Fruit fly (Drosophila melanogaster): Measurements from ENCODE around the gene JMJD5.

The JMJD5 gene

DNA sequence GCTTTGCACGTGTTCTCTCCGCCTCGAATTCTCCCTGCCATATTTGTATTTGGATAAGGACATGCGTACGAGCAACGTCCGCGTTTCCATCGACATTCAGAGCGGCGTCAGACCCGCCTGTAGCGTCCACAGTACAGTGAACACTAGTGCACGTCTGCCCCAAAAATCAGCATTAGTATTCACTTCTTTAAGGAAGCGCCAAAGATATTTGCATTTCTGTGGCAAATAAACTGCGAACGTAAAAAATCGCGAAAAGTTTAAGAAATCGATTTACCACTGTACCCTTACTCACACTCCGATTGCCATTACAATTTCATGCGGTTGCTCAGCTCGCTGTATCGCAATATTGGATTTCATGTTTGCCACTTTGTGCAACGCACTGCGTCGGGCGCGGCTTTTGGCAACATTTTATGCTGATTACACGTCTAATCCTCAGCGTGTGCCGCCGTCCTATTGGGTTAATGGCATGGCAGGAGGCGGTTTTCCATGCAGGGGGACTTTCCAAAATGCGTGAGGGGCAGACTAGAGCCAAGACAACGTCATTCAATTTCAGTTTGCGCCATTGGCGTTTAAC is 38.4 kb downstream of the JMJD5 start:
- TF ChIP-seq Clk (GFP tag; optimal IDR thresholded peaks at IDR 0.05) (no peak), CG33017 (tag; optimal IDR thresholded peaks at IDR 0.05) (no peak), Crg-1 (GFP tag; optimal IDR thresholded peaks at IDR 0.05) (no peak), CG7045 (GFP tag; optimal IDR thresholded peaks at IDR 0.05) (peak; percentile 56), CG7101 (tag; optimal IDR thresholded peaks at IDR 0.05) (peak; percentile 45), kay (GFP tag; ENCODE audit: borderline replicate concordance) (no peak), Hr96 (GFP tag; optimal IDR thresholded peaks at IDR 0.05) (peak; percentile 28), CG14711 (tag; optimal IDR thresholded peaks at IDR 0.05) (peak; percentile 27), CG5204 (GFP tag; optimal IDR thresholded peaks at IDR 0.05) (peak; percentile 9), cic (GFP tag; optimal IDR thresholded peaks at IDR 0.05) (no peak), cnc (optimal IDR thresholded peaks at IDR 0.05) (no peak), ovo (GFP tag; optimal IDR thresholded peaks at IDR 0.05) (no peak), bab1 (GFP tag; optimal IDR thresholded peaks at IDR 0.05) (peak; percentile 59)

DNA sequence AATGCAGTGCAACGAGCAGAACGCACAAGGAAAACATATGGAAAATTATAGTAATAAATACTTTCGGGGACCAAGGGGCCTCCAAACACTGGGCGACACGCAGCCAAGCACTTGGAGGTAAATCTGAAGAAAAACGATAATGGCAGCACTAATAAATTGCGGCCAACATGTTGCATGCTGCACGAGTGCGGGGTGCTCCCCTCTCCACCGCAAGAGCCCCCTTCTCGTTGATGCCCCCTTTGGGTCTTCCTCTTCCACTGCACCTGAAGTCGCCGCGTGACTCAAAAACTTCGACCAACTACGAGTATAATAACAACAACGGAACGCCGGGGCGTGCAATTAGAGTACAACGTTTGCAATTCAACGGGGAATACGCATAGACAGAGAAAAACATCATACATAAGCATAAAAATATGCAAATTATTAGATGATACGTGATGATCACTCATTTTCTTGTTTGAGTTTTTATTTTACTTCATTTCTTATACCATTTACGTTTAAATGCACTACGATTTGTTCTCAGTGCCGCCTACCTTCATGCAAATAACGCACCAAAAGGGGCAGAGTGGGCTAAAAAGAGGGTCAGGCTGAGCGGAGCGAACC is 39.2 kb downstream of the JMJD5 start:
- TF ChIP-seq cic (GFP tag; optimal IDR thresholded peaks at IDR 0.05) (no peak), CG1620 (GFP tag; optimal IDR thresholded peaks at IDR 0.05) (no peak), Clk (GFP tag; optimal IDR thresholded peaks at IDR 0.05) (no peak), CG11617 (GFP tag; optimal IDR thresholded peaks at IDR 0.05) (no peak), Hr96 (GFP tag; optimal IDR thresholded peaks at IDR 0.05) (no peak), Mnt (GFP tag; optimal IDR thresholded peaks at IDR 0.05) (no peak)

DNA sequence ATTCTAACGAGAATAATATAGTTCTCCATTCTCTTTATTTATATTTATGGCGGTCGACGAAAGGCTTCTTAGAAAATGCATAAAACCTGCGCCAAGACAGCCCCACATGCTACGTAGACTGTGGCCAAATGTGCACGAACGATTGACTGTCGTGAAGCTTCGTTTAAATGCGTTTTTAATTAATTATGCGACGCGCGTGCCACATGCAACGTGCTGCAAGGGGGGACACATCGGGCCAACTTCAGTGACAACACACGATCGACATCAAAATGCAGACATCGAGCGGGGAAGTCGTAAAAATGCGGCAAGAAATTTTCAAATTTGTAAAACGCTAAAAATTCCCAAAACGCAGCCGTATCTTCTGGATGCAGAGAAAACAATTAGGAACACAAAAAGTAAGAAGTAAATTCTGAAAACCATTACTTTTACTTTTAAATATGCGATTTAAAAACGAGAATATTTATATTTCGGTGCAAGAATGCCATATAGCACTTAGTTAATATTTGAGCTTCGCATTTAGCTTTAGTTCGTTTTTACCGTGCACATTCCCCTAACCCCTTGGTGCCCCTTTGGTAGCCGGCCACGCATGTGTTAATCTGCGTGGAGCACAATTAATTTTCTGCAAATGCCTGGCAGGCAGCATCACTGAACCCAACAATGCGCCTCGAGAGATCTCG is 41.2 kb downstream of the JMJD5 start:
- TF ChIP-seq cic (GFP tag; optimal IDR thresholded peaks at IDR 0.05) (no peak), bab1 (GFP tag; optimal IDR thresholded peaks at IDR 0.05) (no peak), tj (GFP tag; optimal IDR thresholded peaks at IDR 0.05) (no peak), CG12768 (GFP tag; optimal IDR thresholded peaks at IDR 0.05) (no peak), CG7045 (GFP tag; optimal IDR thresholded peaks at IDR 0.05) (no peak), cnc (optimal IDR thresholded peaks at IDR 0.05) (no peak), Clk (GFP tag; optimal IDR thresholded peaks at IDR 0.05) (no peak), CG33017 (tag; optimal IDR thresholded peaks at IDR 0.05) (no peak), CG7101 (tag; optimal IDR thresholded peaks at IDR 0.05) (no peak), Hr96 (GFP tag; optimal IDR thresholded peaks at IDR 0.05) (no peak), kay (GFP tag; ENCODE audit: borderline replicate concordance) (no peak), toe (GFP tag; optimal IDR thresholded peaks at IDR 0.05) (no peak), CG5204 (GFP tag; optimal IDR thresholded peaks at IDR 0.05) (no peak), CG11617 (GFP tag; optimal IDR thresholded peaks at IDR 0.05) (no peak)

DNA sequence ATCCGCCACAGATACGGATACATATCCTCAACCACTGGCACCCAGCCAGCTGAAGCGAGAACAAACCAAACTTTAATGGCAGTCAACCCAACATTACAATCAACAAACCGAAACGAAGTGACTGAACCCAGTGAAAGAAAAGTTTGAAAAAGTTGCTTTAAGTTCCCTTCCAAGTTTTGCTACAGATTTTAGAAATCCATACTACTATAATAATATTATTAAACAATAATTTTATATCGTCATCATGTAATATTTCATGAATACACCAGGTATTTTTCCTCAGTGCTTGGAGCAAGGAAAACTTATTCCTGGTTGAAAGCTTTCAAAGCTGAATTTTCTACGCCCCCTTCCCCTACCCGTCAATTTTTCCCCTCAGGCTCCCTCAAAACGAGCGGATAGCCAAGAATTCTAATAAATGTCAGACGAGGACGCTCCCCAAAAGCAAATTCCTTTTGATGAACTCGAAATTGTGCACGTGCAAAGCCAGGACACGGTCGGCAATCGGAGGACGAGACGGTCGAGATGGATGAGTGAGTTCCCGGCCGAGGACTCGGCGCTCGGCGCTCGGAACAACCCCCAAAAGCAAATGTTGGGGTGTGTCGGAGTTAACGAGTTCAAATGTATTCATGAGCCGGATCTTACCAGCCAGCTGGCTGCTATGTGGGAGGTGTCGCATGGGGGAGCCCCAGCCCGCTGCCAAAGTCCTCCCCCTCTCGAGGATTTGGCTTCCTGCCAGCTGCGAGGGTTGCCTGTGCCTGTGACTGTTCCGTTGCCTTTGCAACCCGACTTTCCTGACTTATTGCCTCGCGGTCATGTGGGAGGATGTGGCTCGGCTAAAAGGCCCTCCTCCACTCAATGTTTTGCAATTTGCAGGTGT is 44.0 kb downstream of the JMJD5 start:
- no peak for TF ChIP-seq bab1 (GFP tag; optimal IDR thresholded peaks at IDR 0.05)
- TF ChIP-seq CG1620 (GFP tag; optimal IDR thresholded peaks at IDR 0.05), result no peak
- no peak for TF ChIP-seq CG7045 (GFP tag; optimal IDR thresholded peaks at IDR 0.05)
- no peak for TF ChIP-seq Hr96 (GFP tag; optimal IDR thresholded peaks at IDR 0.05)
- TF ChIP-seq ovo (GFP tag; optimal IDR thresholded peaks at IDR 0.05), result no peak
- no peak for TF ChIP-seq cnc (optimal IDR thresholded peaks at IDR 0.05)
- TF ChIP-seq CG11617 (GFP tag; optimal IDR thresholded peaks at IDR 0.05), result no peak
- TF ChIP-seq toe (GFP tag; optimal IDR thresholded peaks at IDR 0.05), result no peak
- no peak for TF ChIP-seq cic (GFP tag; optimal IDR thresholded peaks at IDR 0.05)
- no peak for TF ChIP-seq CG12768 (GFP tag; optimal IDR thresholded peaks at IDR 0.05)
- TF ChIP-seq tj (GFP tag; optimal IDR thresholded peaks at IDR 0.05), result no peak
- TF ChIP-seq kay (GFP tag; ENCODE audit: borderline replicate concordance), result no peak
- TF ChIP-seq Crg-1 (GFP tag; optimal IDR thresholded peaks at IDR 0.05), result no peak
- TF ChIP-seq CG33017 (tag; optimal IDR thresholded peaks at IDR 0.05), result no peak
- TF ChIP-seq CG5204 (GFP tag; optimal IDR thresholded peaks at IDR 0.05), result no peak
- TF ChIP-seq CG7101 (tag; optimal IDR thresholded peaks at IDR 0.05), result no peak

DNA sequence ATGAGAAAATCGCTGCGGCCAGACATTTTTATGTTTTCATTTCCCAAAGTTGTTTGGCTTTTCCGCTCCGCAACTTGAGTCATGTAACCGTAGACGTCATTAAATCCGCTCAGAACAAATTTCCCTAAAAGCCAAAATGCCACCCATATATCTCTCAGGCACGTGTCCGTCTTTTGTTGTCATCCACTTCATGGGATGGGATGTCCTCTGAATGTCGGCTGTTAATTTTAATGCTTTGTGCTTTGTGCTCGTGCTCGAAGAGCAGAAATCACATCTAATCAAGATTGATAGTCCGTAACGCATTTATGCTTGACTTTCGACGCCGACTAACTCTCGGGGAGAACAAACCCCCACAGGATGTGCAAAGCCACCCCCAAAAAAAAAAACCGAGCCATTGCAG is 46.2 kb downstream of the JMJD5 start:
- TF ChIP-seq CG7101 (tag; optimal IDR thresholded peaks at IDR 0.05) (no peak), CG5204 (GFP tag; optimal IDR thresholded peaks at IDR 0.05) (no peak), pad (GFP tag; optimal IDR thresholded peaks at IDR 0.05) (no peak), tj (GFP tag; optimal IDR thresholded peaks at IDR 0.05) (no peak), ovo (GFP tag; optimal IDR thresholded peaks at IDR 0.05) (no peak), Crg-1 (GFP tag; optimal IDR thresholded peaks at IDR 0.05) (no peak), CG33017 (tag; optimal IDR thresholded peaks at IDR 0.05) (no peak), toe (GFP tag; optimal IDR thresholded peaks at IDR 0.05) (no peak), CG7045 (GFP tag; optimal IDR thresholded peaks at IDR 0.05) (no peak), Clk (GFP tag; optimal IDR thresholded peaks at IDR 0.05) (no peak), CG14711 (tag; optimal IDR thresholded peaks at IDR 0.05) (no peak), CG12768 (GFP tag; optimal IDR thresholded peaks at IDR 0.05) (no peak), Hr96 (GFP tag; optimal IDR thresholded peaks at IDR 0.05) (no peak)

Data from whole organism, adult.